Fruit fly (Drosophila melanogaster) whole organism, embryonic: ENCODE results near the gene CG9616.

Source experiments
- CG12155 ChIP-seq: fragments of 200-800 bp; sonication (Bioruptor generic); optimal IDR thresholded peaks from 3 replicates; lab custom pipeline; 2016; ENCODE audit warnings: missing biosample characterization, missing genetic modification characterization
- CG1832 ChIP-seq: fragments of 200-800 bp; sonication (Bioruptor generic); optimal IDR thresholded peaks from 2 replicates; lab custom pipeline; 2017; ENCODE audit warnings: missing biosample characterization, mild to moderate bottlenecking, missing genetic modification characterization, inconsistent platforms
- CG4707 ChIP-seq: fragments of 200-800 bp; sonication (Bioruptor generic); optimal IDR thresholded peaks from 2 replicates; lab custom pipeline; 2018; ENCODE audit warnings: missing biosample characterization, mild to moderate bottlenecking, missing genetic modification characterization, moderate library complexity
- CG5953 ChIP-seq: fragments of 200-800 bp; sonication (Bioruptor generic); IDR thresholded peaks from 2 replicates; pipeline ENCODE4 v1.3.6; 2022; ENCODE audit warnings: missing biosample characterization, missing genetic modification characterization
- CG8089 ChIP-seq: fragments of 200-800 bp; sonication (Bioruptor generic); optimal IDR thresholded peaks from 3 replicates; lab custom pipeline; 2016; ENCODE audit warnings: missing biosample characterization, missing genetic modification characterization
- Ets65A ChIP-seq: fragments of 200-800 bp; sonication (Bioruptor generic); peaks from one replicate; lab custom pipeline; 2016; ENCODE audit warnings: missing biosample characterization, missing genetic modification characterization
- Oaz ChIP-seq: fragments of 200-800 bp; sonication (Bioruptor generic); IDR thresholded peaks from 2 replicates; pipeline ENCODE4 v1.3.6; 2022; ENCODE audit warnings: missing biosample characterization, missing genetic modification characterization
- ash1 ChIP-seq: fragments of 200-800 bp; sonication (Bioruptor generic); optimal IDR thresholded peaks from 2 replicates; lab custom pipeline; 2018; ENCODE audit warnings: missing biosample characterization, mild to moderate bottlenecking, missing genetic modification characterization
- ato ChIP-seq: fragments of 200-800 bp; sonication (Bioruptor generic); IDR thresholded peaks from 2 replicates; pipeline ENCODE4 v1.3.6; 2022; ENCODE audit warnings: missing biosample characterization, missing genetic modification characterization; ENCODE audit not compliant: partially characterized antibody
- gsb ChIP-seq: fragments of 200-800 bp; sonication (Bioruptor generic); IDR thresholded peaks from 2 replicates; pipeline ENCODE4 v1.3.6; 2022; ENCODE audit warnings: missing biosample characterization, missing genetic modification characterization
- tx ChIP-seq: fragments of 200-800 bp; sonication (Bioruptor generic); optimal IDR thresholded peaks from 2 replicates; lab custom pipeline; 2016; ENCODE audit warnings: missing biosample characterization, missing genetic modification characterization
- zen2 ChIP-seq: fragments of 200-800 bp; sonication (Bioruptor generic); IDR thresholded peaks from 3 replicates; pipeline ENCODE4 v1.3.6; 2022; ENCODE audit warnings: missing biosample characterization, missing genetic modification characterization; ENCODE audit not compliant: partially characterized antibody

DNA sequence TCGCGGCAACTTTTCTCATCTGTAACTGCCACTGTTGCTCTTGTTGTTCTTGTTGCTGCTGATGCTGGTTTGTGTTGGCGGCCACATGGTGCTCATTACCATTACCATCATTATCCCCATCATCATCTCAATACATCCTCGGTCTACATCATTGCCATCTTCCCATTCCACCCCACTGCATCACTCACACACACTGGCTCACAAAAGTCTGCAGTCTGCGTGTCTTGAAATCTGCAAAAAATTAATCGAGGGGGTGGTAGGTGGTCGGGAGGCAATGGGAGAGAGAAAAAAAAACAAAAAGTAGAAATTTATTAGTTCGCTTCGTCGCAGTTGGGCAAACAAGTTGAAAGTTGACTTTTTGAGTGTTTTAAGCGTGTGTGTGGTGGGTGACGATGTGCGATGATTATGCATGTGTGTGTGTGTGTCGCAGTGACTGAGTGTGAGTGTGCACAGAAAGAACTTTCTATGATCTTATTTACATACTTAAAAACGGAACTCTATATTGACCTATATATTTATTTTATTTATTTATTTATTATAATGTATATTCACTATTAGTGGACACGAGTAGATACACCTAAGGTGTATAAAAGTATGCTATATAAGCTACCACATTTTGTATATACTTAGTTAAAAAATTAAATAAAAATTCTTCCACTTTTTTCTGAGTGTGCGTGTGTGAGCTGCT lies 34.2 kb upstream of the CG9616 start:
- no peak for TF ChIP-seq CG4707 (GFP tag; lab: Kevin White, UChicago)
- no peak for TF ChIP-seq CG1832
- no peak for TF ChIP-seq tx (GFP tag; lab: Kevin White, UChicago)
- no peak for TF ChIP-seq CG5953 (GFP tag; lab: Robert Waterston, UW)
- no peak for TF ChIP-seq gsb (GFP tag; lab: Robert Waterston, UW)
- TF ChIP-seq Ets65A: no peak
- no peak for TF ChIP-seq ato
- no peak for TF ChIP-seq ash1
- no peak for TF ChIP-seq CG8089
- TF ChIP-seq CG12155 (GFP tag; lab: Kevin White, UChicago): no peak
- TF ChIP-seq Oaz: no peak
- TF ChIP-seq zen2 (GFP tag; lab: Robert Waterston, UW): no peak
